Worm (Caenorhabditis elegans) whole organism, L4/young adult: ENCODE results near the gene srw-44.
"Not testable (repeated sequence)": the region's sequence is repeated elsewhere in the genome, so short reads cannot be mapped to it uniquely, and the experiment has no call there.

Experiments used
- W03F9.2 ChIP-seq: fragments of 150-350 bp; optimal IDR thresholded peaks from 2 replicates; lab custom pipeline; 2014; ENCODE audit warnings: missing biosample characterization, missing genetic modification characterization
- dao-5 ChIP-seq: sonication (generic microtip); optimal IDR thresholded peaks from 2 replicates; lab custom pipeline; 2016; ENCODE audit warnings: missing genotype, missing genetic modification characterization, moderate library complexity, missing compliant biosample characterization
- him-1 ChIP-seq: sonication (generic microtip); optimal IDR thresholded peaks from 2 replicates; lab custom pipeline; 2016; ENCODE audit warnings: missing genotype, missing genetic modification reagents, missing genetic modification characterization, missing compliant biosample characterization

DNA sequence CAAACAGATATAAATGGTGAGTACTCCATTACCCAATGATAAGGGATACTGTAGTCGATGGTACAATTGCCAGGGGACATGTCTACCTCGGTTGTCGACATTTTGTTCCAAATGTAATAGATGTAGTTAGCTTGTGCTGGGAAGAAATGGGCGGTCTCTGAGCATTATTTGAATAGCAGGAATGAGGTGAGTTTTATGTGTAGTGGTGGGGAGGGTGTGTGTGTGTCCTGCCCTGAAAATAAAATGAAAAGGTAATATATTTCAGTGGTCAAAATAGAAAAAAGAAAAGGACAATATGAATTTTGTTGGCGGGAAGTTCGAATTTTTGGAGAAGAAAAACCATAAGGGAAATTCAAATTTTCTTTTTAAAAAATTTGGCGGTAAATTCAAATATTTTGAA lies 19.3 kb upstream of the srw-44 start, which contains the start of gene Y70C5B.2:
- not testable (repeated sequence) for TF ChIP-seq him-1, dao-5, W03F9.2 (tag; lab: Kevin White, UChicago)
